Fruit fly (Drosophila melanogaster) whole organism, pupa: ENCODE measurements around the gene CapaR.

Source experiments
- CG10348 ChIP-seq: fragments of 200-800 bp; sonication (Bioruptor generic); IDR thresholded peaks from 2 replicates; pipeline ENCODE4 v1.3.6; 2022; ENCODE audit warnings: missing biosample characterization, missing genetic modification characterization
- CG12605 ChIP-seq: fragments of 200-800 bp; sonication (Bioruptor generic); IDR thresholded peaks from 2 replicates; pipeline ENCODE4 v1.3.6; 2022; ENCODE audit warnings: missing biosample characterization, missing genetic modification characterization
- CG32121 ChIP-seq: fragments of 200-800 bp; sonication (Bioruptor generic); IDR thresholded peaks from 2 replicates; pipeline ENCODE4 v1.3.6; 2022; ENCODE audit warnings: missing biosample characterization, missing genetic modification characterization
- CG34367 ChIP-seq: fragments of 200-800 bp; sonication (Bioruptor generic); optimal IDR thresholded peaks from 2 replicates; lab custom pipeline; 2018; ENCODE audit warnings: missing biosample characterization, mild to moderate bottlenecking, missing genetic modification characterization
- CG8301 ChIP-seq: fragments of 200-800 bp; sonication (Bioruptor generic); optimal IDR thresholded peaks from 2 replicates; lab custom pipeline; 2018; ENCODE audit warnings: missing biosample characterization, mild to moderate bottlenecking, missing genetic modification characterization
- EcR ChIP-seq: fragments of 200-800 bp; sonication (Bioruptor generic); optimal IDR thresholded peaks from 3 replicates; lab custom pipeline; 2019; ENCODE audit warnings: missing biosample characterization, missing genetic modification characterization, mild to moderate bottlenecking, moderate library complexity, missing genetic modification reagents
- Snoo ChIP-seq: fragments of 200-800 bp; sonication (Bioruptor generic); optimal IDR thresholded peaks from 3 replicates; lab custom pipeline; 2017; ENCODE audit warnings: missing biosample characterization, mild to moderate bottlenecking, missing genetic modification characterization, inconsistent platforms
- fd96Ca ChIP-seq: fragments of 200-800 bp; sonication (Bioruptor generic); IDR thresholded peaks from 3 replicates; pipeline ENCODE4 v1.3.6; 2022; ENCODE audit warnings: missing biosample characterization, missing genetic modification characterization
- gl ChIP-seq: fragments of 200-800 bp; sonication (Bioruptor generic); optimal IDR thresholded peaks from 2 replicates; lab custom pipeline; 2018; ENCODE audit warnings: missing biosample characterization, mild to moderate bottlenecking, missing genetic modification characterization

dm6 chr3L:21584683-21585082 is 22.7 kb upstream of the CapaR start:
- TF ChIP-seq CG12605 (GFP tag; lab: Robert Waterston, UW) (0 out of 2 replicates have a peak, but pooled peaks have one; percentile 24), Snoo (tag; lab: Kevin White, UChicago) (no peak), EcR (GFP tag; lab: Kevin White, UChicago) (no peak), CG34367 (tag; lab: Kevin White, UChicago) (no peak), CG32121 (no peak), CG10348 (GFP tag; lab: Robert Waterston, UW) (no peak), gl (tag; lab: Kevin White, UChicago) (no peak), fd96Ca (no peak), CG8301 (tag; lab: Kevin White, UChicago) (no peak)
